Worm (Caenorhabditis elegans) whole organism, L1 larva: ENCODE data around the gene cox-11.

Experiments
- C16A3.4 ChIP-seq: fragments of 150-350 bp; optimal IDR thresholded peaks from 2 replicates; lab custom pipeline; 2014; ENCODE audit warnings: missing biosample characterization, missing genetic modification characterization
- C34B4.2 ChIP-seq: sonication (generic microtip); optimal IDR thresholded peaks from 2 replicates; lab custom pipeline; 2017; ENCODE audit warnings: mild to moderate bottlenecking, missing genetic modification characterization, missing compliant biosample characterization
- blmp-1 ChIP-seq: fragments of 150-350 bp; optimal IDR thresholded peaks from 2 replicates; lab custom pipeline; 2014; ENCODE audit warnings: missing biosample characterization, missing genetic modification characterization
- ceh-8 ChIP-seq: fragments of 200-800 bp; sonication (Bioruptor generic); optimal IDR thresholded peaks from 2 replicates; lab custom pipeline; 2018; ENCODE audit warnings: mild to moderate bottlenecking, missing genetic modification characterization, moderate library complexity, missing compliant biosample characterization
- ceh-90 ChIP-seq: sonication (generic microtip); optimal IDR thresholded peaks from 2 replicates; lab custom pipeline; 2016; ENCODE audit warnings: missing genetic modification characterization, missing compliant biosample characterization
- dpl-1 ChIP-seq, 3 experiments: fragments of 150-350 bp in 2 of 3; sonication (generic microtip) in 1 of 3; optimal IDR thresholded peaks; 2 replicates each; lab custom pipeline; 2014 to 2017; ENCODE audit warnings: missing biosample characterization in 3 of 3, missing genetic modification characterization in 3 of 3, missing genetic modification reagents in 3 of 3
- efl-1 ChIP-seq, 4 experiments: fragments of 150-350 bp; optimal IDR thresholded peaks in 3 of 4; peaks in 1 of 4; 1 replicate in 1 of 4; 2 replicates in 3 of 4; lab custom pipeline; 2014; ENCODE audit warnings: missing biosample characterization in 2 of 4, missing genetic modification characterization in 2 of 4, missing genetic modification reagents in 2 of 4
- efl-3 ChIP-seq: fragments of 200-800 bp; sonication (Bioruptor generic); optimal IDR thresholded peaks from 2 replicates; lab custom pipeline; 2018; ENCODE audit warnings: mild to moderate bottlenecking, missing genetic modification characterization, missing compliant biosample characterization
- egl-13 ChIP-seq: sonication (generic microtip); optimal IDR thresholded peaks from 2 replicates; lab custom pipeline; 2016; ENCODE audit warnings: missing genotype, missing genetic modification reagents, missing genetic modification characterization, missing compliant biosample characterization
- elt-3 ChIP-seq, 6 experiments: fragments of 150-350 bp in 1 of 6; sonication (generic microtip); optimal IDR thresholded peaks; 2 replicates each; lab custom pipeline; 2017 to 2018; ENCODE audit warnings: missing biosample characterization in 6 of 6, missing genetic modification characterization in 6 of 6, inconsistent platforms in 1 of 6
- fkh-10 ChIP-seq: sonication (generic microtip); optimal IDR thresholded peaks from 2 replicates; lab custom pipeline; 2017; ENCODE audit warnings: missing biosample characterization, missing genetic modification reagents, missing genetic modification characterization
- fkh-4 ChIP-seq: sonication (generic microtip); optimal IDR thresholded peaks from 2 replicates; lab custom pipeline; 2016; ENCODE audit warnings: missing compliant biosample characterization, missing genetic modification characterization, borderline replicate concordance
- fos-1 ChIP-seq: fragments of 150-350 bp; optimal IDR thresholded peaks from 2 replicates; lab custom pipeline; 2014; ENCODE audit warnings: missing biosample characterization, missing genetic modification characterization
- irx-1 ChIP-seq: sonication (generic microtip); optimal IDR thresholded peaks from 2 replicates; lab custom pipeline; 2016; ENCODE audit warnings: missing genetic modification characterization, missing compliant biosample characterization
- jun-1 ChIP-seq: fragments of 150-350 bp; optimal IDR thresholded peaks from 2 replicates; lab custom pipeline; 2014; ENCODE audit warnings: missing biosample characterization, missing genetic modification reagents, missing genetic modification characterization
- lin-13 ChIP-seq: fragments of 150-350 bp; optimal IDR thresholded peaks from 2 replicates; lab custom pipeline; 2014; ENCODE audit warnings: missing biosample characterization, missing genetic modification reagents, missing genetic modification characterization
- lin-15B ChIP-seq: fragments of 150-350 bp; sonication (generic microtip); optimal IDR thresholded peaks from 3 replicates; lab custom pipeline; 2014; ENCODE audit warnings: missing biosample characterization, missing genetic modification characterization
- lin-35 ChIP-seq, 2 experiments: fragments of 150-350 bp; optimal IDR thresholded peaks; 2 replicates each; lab custom pipeline; 2014; ENCODE audit warnings: missing biosample characterization in 2 of 2, missing genetic modification characterization in 2 of 2, missing genetic modification reagents in 2 of 2
- lin-39 ChIP-seq: fragments of 150-350 bp; optimal IDR thresholded peaks from 2 replicates; lab custom pipeline; 2014; ENCODE audit warnings: missing biosample characterization, missing genetic modification reagents, missing genetic modification characterization
- lir-3 ChIP-seq: sonication (generic microtip); optimal IDR thresholded peaks from 2 replicates; lab custom pipeline; 2016; ENCODE audit warnings: mild to moderate bottlenecking, missing genetic modification characterization, moderate library complexity, missing compliant biosample characterization; ENCODE audit not compliant: poor library complexity
- lsy-2 ChIP-seq, 2 experiments: fragments of 150-350 bp; optimal IDR thresholded peaks; 2 replicates each; lab custom pipeline; 2014; ENCODE audit warnings: missing biosample characterization in 2 of 2, missing genetic modification characterization in 2 of 2
- mab-9 ChIP-seq: fragments of 200-800 bp; sonication (Bioruptor generic); IDR thresholded peaks from 2 replicates; pipeline ENCODE4 v1.3.6; 2022; ENCODE audit warnings: missing genetic modification reagents, missing genetic modification characterization, missing compliant biosample characterization
- mef-2 ChIP-seq: fragments of 150-350 bp; optimal IDR thresholded peaks from 2 replicates; lab custom pipeline; 2014; ENCODE audit warnings: missing biosample characterization, missing genetic modification characterization
- mep-1 ChIP-seq: fragments of 150-350 bp; optimal IDR thresholded peaks from 2 replicates; lab custom pipeline; 2014; ENCODE audit warnings: missing biosample characterization, missing genetic modification characterization
- nhr-11 ChIP-seq: fragments of 150-350 bp; optimal IDR thresholded peaks from 2 replicates; lab custom pipeline; 2014; ENCODE audit warnings: missing biosample characterization, missing genetic modification characterization
- nhr-77 ChIP-seq: fragments of 150-350 bp; optimal IDR thresholded peaks from 2 replicates; lab custom pipeline; 2014; ENCODE audit warnings: missing biosample characterization, missing genetic modification characterization
- nhr-84 ChIP-seq: sonication (generic microtip); optimal IDR thresholded peaks from 2 replicates; lab custom pipeline; 2017; ENCODE audit warnings: missing biosample characterization, missing genetic modification characterization
- nhr-85 ChIP-seq: sonication (generic microtip); peaks from one replicate; lab custom pipeline; 2016; ENCODE audit warnings: missing genetic modification characterization, inconsistent platforms, missing compliant biosample characterization
- pag-3 ChIP-seq: sonication (generic microtip); optimal IDR thresholded peaks from 2 replicates; lab custom pipeline; 2017; ENCODE audit warnings: missing genetic modification characterization, mild to moderate bottlenecking, missing compliant biosample characterization, antibody characterized with exemption, borderline replicate concordance; ENCODE audit not compliant: insufficient read depth
- pqm-1 ChIP-seq: sonication (generic microtip); optimal IDR thresholded peaks from 3 replicates; lab custom pipeline; 2017; ENCODE audit warnings: missing biosample characterization, missing genetic modification characterization
- rnt-1 ChIP-seq: sonication (generic microtip); optimal IDR thresholded peaks from 2 replicates; lab custom pipeline; 2016; ENCODE audit warnings: mild to moderate bottlenecking, missing genetic modification characterization, moderate library complexity, missing compliant biosample characterization
- skn-1 ChIP-seq: fragments of 150-350 bp; optimal IDR thresholded peaks from 2 replicates; lab custom pipeline; 2014; ENCODE audit warnings: missing biosample characterization, missing genetic modification characterization
- snpc-4 ChIP-seq: fragments of 150-350 bp; optimal IDR thresholded peaks from 2 replicates; lab custom pipeline; 2014; ENCODE audit warnings: missing biosample characterization, missing genetic modification characterization
- sptf-1 ChIP-seq: fragments of 150-350 bp; optimal IDR thresholded peaks from 2 replicates; lab custom pipeline; 2014; ENCODE audit warnings: missing biosample characterization, missing genetic modification characterization
- swsn-7 ChIP-seq: sonication (generic microtip); optimal IDR thresholded peaks from 2 replicates; lab custom pipeline; 2016; ENCODE audit warnings: missing genetic modification characterization, missing compliant biosample characterization
- tbx-2 ChIP-seq: sonication (generic microtip); optimal IDR thresholded peaks from 2 replicates; lab custom pipeline; 2016; ENCODE audit warnings: missing genetic modification characterization, missing compliant biosample characterization
- unc-130 ChIP-seq: fragments of 150-350 bp; optimal IDR thresholded peaks from 2 replicates; lab custom pipeline; 2017; ENCODE audit warnings: missing biosample characterization, missing genetic modification characterization, inconsistent platforms
- unc-30 ChIP-seq: sonication (generic microtip); optimal IDR thresholded peaks from 2 replicates; lab custom pipeline; 2017; ENCODE audit warnings: missing biosample characterization, missing genetic modification characterization
- unc-86 ChIP-seq: sonication (generic microtip); optimal IDR thresholded peaks from 2 replicates; lab custom pipeline; 2016; ENCODE audit warnings: missing genetic modification characterization, missing compliant biosample characterization
- xbp-1 ChIP-seq: sonication (generic microtip); optimal IDR thresholded peaks from 2 replicates; lab custom pipeline; 2016; ENCODE audit warnings: missing genetic modification characterization, missing compliant biosample characterization
- zip-4 ChIP-seq: fragments of 200-800 bp; sonication (Bioruptor generic); optimal IDR thresholded peaks from 2 replicates; lab custom pipeline; 2018; ENCODE audit warnings: mild to moderate bottlenecking, missing genetic modification characterization, moderate library complexity, missing compliant biosample characterization
- ztf-11 ChIP-seq, 2 experiments: sonication (generic microtip); optimal IDR thresholded peaks; 2 replicates each; lab custom pipeline; 2016 to 2017; ENCODE audit warnings: missing genetic modification characterization in 2 of 2, missing biosample characterization in 1 of 2, missing compliant biosample characterization in 1 of 2
- ztf-4 ChIP-seq: fragments of 150-350 bp; optimal IDR thresholded peaks from 2 replicates; lab custom pipeline; 2014; ENCODE audit warnings: missing biosample characterization, missing genetic modification characterization

Gene cox-11

ce11 chrIV:13282778-13283177, 38.7 kb downstream of the cox-11 start, which contains the start of gene cpsf-3:
Gene cpsf-3 (minus strand): TSS chrIV:13282878.
- TF ChIP-seq rnt-1 = no peak
- TF ChIP-seq ceh-8 (GFP tag; lab: Kevin White, UChicago) = no peak
- TF ChIP-seq egl-13 (tag; lab: Kevin White, UChicago) = no peak
- TF ChIP-seq C16A3.4 (tag; lab: Kevin White, UChicago) = no peak
- no peak for TF ChIP-seq nhr-85
- no peak for TF ChIP-seq blmp-1
- TF ChIP-seq ztf-4 = no peak
- TF ChIP-seq pag-3 (tag; lab: Kevin White, UChicago) = no peak
- no peak for TF ChIP-seq efl-1 (optimal IDR thresholded peaks at IDR 0.05; lab: Kevin White, UChicago)
- no peak for TF ChIP-seq efl-1 (GFP tag; optimal IDR thresholded peaks at IDR 0.05 in 1 of 2; lab: Kevin White, UChicago)
- TF ChIP-seq elt-3 (tag; optimal IDR thresholded peaks at IDR 0.05; lab: Kevin White, UChicago) = no peak
- no peak for TF ChIP-seq unc-86 (tag; lab: Kevin White, UChicago)
- no peak for TF ChIP-seq pqm-1
- no peak for TF ChIP-seq nhr-84 (tag; lab: Kevin White, UChicago)
- TF ChIP-seq fkh-10 (GFP tag; lab: Kevin White, UChicago) = no peak
- no peak for TF ChIP-seq lsy-2 (tag; optimal IDR thresholded peaks at IDR 0.05; lab: Kevin White, UChicago)
- no peak for TF ChIP-seq nhr-11 (tag; lab: Kevin White, UChicago)
- no peak for TF ChIP-seq lin-39 (tag; lab: Kevin White, UChicago)
- no peak for TF ChIP-seq mef-2 (tag; lab: Kevin White, UChicago)
- TF ChIP-seq mep-1 (tag; lab: Kevin White, UChicago) = no peak
- no peak for TF ChIP-seq fos-1 (tag; lab: Kevin White, UChicago)

DNA sequence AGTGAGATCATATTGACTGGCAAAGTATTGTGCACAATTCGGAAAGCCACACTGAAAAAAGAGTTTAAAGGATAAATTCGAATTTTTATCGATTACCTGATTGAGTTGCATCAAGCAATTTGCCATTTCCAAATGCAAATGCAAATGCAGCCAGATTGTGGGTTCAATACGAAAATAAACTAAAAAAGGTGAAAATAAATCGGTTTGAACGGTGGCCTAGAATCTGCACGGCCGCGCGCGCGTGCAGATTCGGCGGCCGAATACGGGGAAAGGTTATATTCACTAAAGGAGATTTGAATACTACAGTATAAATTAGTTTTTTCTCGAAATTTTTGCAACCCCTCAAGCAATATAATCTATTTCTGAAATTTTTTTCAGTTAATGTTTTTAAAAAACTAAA, 45.2 kb downstream of the cox-11 start, which contains the start of gene Y67H2A.10:
Y67H2A.10 (minus strand) TSS at position 184 of the 400 bp plus-strand sequence.
- TF ChIP-seq C34B4.2 (tag; lab: Kevin White, UChicago) (no peak), lir-3 (tag; lab: Kevin White, UChicago) (peak; percentile 49), dpl-1 (GFP tag; optimal IDR thresholded peaks at IDR 0.05; lab: Kevin White, UChicago) (peak in 2 of 3 experiments; percentile 32 to 47), nhr-85 (peak; percentile 19), lin-13 (GFP tag; lab: Kevin White, UChicago) (no peak), ztf-11 (tag; optimal IDR thresholded peaks at IDR 0.05; lab: Kevin White, UChicago) (peak in 1 of 2 experiments; percentile 14), xbp-1 (tag; lab: Kevin White, UChicago) (no peak), lsy-2 (tag; optimal IDR thresholded peaks at IDR 0.05; lab: Kevin White, UChicago) (peak; percentile 7 to 52), ceh-90 (tag; lab: Kevin White, UChicago) (peak; percentile 44), efl-1 (optimal IDR thresholded peaks at IDR 0.05; lab: Kevin White, UChicago) (peak; percentile 23 to 32), efl-1 (GFP tag; optimal IDR thresholded peaks at IDR 0.05 in 1 of 2; lab: Kevin White, UChicago) (peak in 1 of 2 experiments; percentile 52), skn-1 (peak; percentile 6), snpc-4 (tag; lab: Kevin White, UChicago) (no peak), lin-15B (peak; percentile 24), lin-35 (GFP tag; optimal IDR thresholded peaks at IDR 0.05; lab: Kevin White, UChicago) (peak; percentile 19 to 23), irx-1 (peak; percentile 21), rnt-1 (peak; percentile 72), fkh-4 (tag; lab: Kevin White, UChicago) (no peak), tbx-2 (tag; lab: Kevin White, UChicago) (peak; percentile 16), mep-1 (tag; lab: Kevin White, UChicago) (peak; percentile 49)

DNA sequence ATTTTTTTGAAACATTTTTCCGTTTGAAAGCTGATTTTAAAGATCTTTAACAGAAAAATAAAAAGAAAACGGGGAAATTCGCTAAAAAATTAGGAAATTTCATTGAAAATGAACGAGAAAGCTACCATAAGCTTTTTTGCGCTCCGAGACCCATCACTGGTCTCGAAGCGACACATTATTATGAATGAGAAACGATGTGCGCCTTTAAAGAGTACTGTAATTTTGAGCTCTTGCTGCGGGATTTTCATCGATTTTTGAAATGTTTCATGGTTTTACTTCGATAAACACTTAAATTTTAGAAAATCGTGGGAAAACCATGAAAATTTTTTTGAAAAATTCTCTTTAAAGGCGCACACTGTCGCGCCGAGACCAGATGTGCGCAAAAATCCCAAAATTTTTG, 46.1 kb downstream of the cox-11 start:
- no peak for TF ChIP-seq jun-1 (tag; lab: Kevin White, UChicago)
- no peak for TF ChIP-seq swsn-7
- TF ChIP-seq fkh-4 (tag; lab: Kevin White, UChicago) = no peak
- no peak for TF ChIP-seq lin-35 (GFP tag; optimal IDR thresholded peaks at IDR 0.05; lab: Kevin White, UChicago)
- no peak for TF ChIP-seq unc-130 (tag; lab: Kevin White, UChicago)
- no peak for TF ChIP-seq mef-2 (tag; lab: Kevin White, UChicago)
- TF ChIP-seq unc-30 (tag; lab: Kevin White, UChicago) = no peak
- TF ChIP-seq nhr-85 = no peak
- TF ChIP-seq mab-9 = no peak
- TF ChIP-seq zip-4 = no peak
- no peak for TF ChIP-seq dpl-1 (GFP tag; optimal IDR thresholded peaks at IDR 0.05; lab: Kevin White, UChicago)
- TF ChIP-seq sptf-1 (tag; lab: Kevin White, UChicago) = no peak
- no peak for TF ChIP-seq skn-1
- no peak for TF ChIP-seq efl-3 (GFP tag; lab: Kevin White, UChicago)
- TF ChIP-seq nhr-77 (tag; lab: Kevin White, UChicago) = no peak
